Worm (Caenorhabditis elegans) whole organism, early embryonic: ENCODE measurements around the gene taf-3.

Experiments
- ceh-13 ChIP-seq: fragments of 200-800 bp; sonication (Bioruptor generic); optimal IDR thresholded peaks from 2 replicates; lab custom pipeline; 2018; ENCODE audit warnings: mild to moderate bottlenecking, missing genetic modification characterization, missing compliant biosample characterization
- hmg-4 ChIP-seq: fragments of 200-800 bp; sonication (Bioruptor generic); optimal IDR thresholded peaks from 2 replicates; lab custom pipeline; 2018; ENCODE audit warnings: mild to moderate bottlenecking, missing genetic modification characterization, missing compliant biosample characterization
- tra-4 ChIP-seq: sonication (generic microtip); optimal IDR thresholded peaks from 2 replicates; lab custom pipeline; 2017; ENCODE audit warnings: missing genetic modification characterization, missing compliant biosample characterization

DNA sequence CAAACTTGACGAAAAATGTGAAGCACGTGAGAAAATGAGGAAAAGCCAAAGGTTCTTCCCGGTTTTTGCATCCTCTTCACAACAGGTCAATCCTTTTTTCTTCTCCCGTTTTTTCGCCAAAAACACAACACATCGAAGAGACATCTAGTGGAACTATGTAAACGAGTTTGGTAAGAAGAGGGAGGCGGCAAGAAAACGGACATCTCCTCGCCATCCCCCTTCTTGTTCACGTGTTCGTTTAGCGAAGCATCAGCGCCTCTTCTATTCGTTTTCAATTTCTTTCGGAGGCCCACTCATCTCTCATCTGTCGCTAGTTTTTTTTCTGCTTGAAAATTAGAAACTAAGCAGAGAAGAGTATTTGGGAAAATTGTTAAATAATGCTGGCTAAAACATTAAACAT lies 8.0 kb upstream of the taf-3 start:
- TF ChIP-seq hmg-4 (GFP tag; lab: Kevin White, UChicago) (no peak), tra-4 (tag; lab: Kevin White, UChicago) (no peak), ceh-13 (GFP tag; lab: Kevin White, UChicago) (no peak)
